Fruit fly (Drosophila melanogaster): Measurements from ENCODE around the gene Fas2.

Gene Fas2

dm6 chrX:4108612-4109173 lies 97.2 kb downstream of the Fas2 start (continued):
- TF ChIP-seq Ets21C (GFP tag; optimal IDR thresholded peaks at IDR 0.05) (no peak), CG31627 (GFP tag; optimal IDR thresholded peaks at IDR 0.05) (no peak), net (GFP tag; optimal IDR thresholded peaks at IDR 0.05) (no peak), CG11294 (GFP tag; IDR thresholded peaks at IDR 0.05) (no peak), acj6 (GFP tag; optimal IDR thresholded peaks at IDR 0.05) (no peak), lz (GFP tag; optimal IDR thresholded peaks at IDR 0.05) (no peak), CG3032 (tag; optimal IDR thresholded peaks at IDR 0.05) (no peak), CG6808 (GFP tag; optimal IDR thresholded peaks at IDR 0.05) (no peak), ss (GFP tag; optimal IDR thresholded peaks at IDR 0.05) (peak; percentile 26 to 45), Sox14 (GFP tag; optimal IDR thresholded peaks at IDR 0.05) (peak; percentile 53)

dm6 chrX:4108114-4108439 lies 97.8 kb downstream of the Fas2 start:
- TF ChIP-seq Hr38 (GFP tag; optimal IDR thresholded peaks at IDR 0.05) (no peak), Sox14 (GFP tag; optimal IDR thresholded peaks at IDR 0.05) (no peak), CG7368 (GFP tag; optimal IDR thresholded peaks at IDR 0.05) (peak; percentile 26), Ets21C (GFP tag; optimal IDR thresholded peaks at IDR 0.05) (no peak), pdm3 (GFP tag; optimal IDR thresholded peaks at IDR 0.05) (peak; percentile 51), CG6808 (GFP tag; optimal IDR thresholded peaks at IDR 0.05) (peak; percentile 58), Ets96B (tag; optimal IDR thresholded peaks at IDR 0.05) (peak; percentile 40), CG11294 (GFP tag; IDR thresholded peaks at IDR 0.05) (no peak), svp (GFP tag) (no peak), Sox102F (GFP tag; optimal IDR thresholded peaks at IDR 0.05) (no peak), fd59A (GFP tag; optimal IDR thresholded peaks at IDR 0.05) (peak; percentile 33), vri (GFP tag; optimal IDR thresholded peaks at IDR 0.05) (no peak), Hr39 (GFP tag; optimal IDR thresholded peaks at IDR 0.05) (no peak), fkh (GFP tag; optimal IDR thresholded peaks at IDR 0.05) (no peak), CG11762 (GFP tag; optimal IDR thresholded peaks at IDR 0.05; ENCODE audit: insufficient read depth) (no peak), OdsH (GFP tag; optimal IDR thresholded peaks at IDR 0.05) (peak; percentile 40), net (GFP tag; optimal IDR thresholded peaks at IDR 0.05) (peak; percentile 35), Eip93F (GFP tag; optimal IDR thresholded peaks at IDR 0.05) (no peak), CG4318 (GFP tag; optimal IDR thresholded peaks at IDR 0.05) (peak; percentile 43), eg (GFP tag; IDR thresholded peaks at IDR 0.05) (no peak), dsx (GFP tag; optimal IDR thresholded peaks at IDR 0.05; ENCODE audit: poor library complexity, severe bottlenecking) (no peak), salr (GFP tag; optimal IDR thresholded peaks at IDR 0.05) (peak in 1 of 2 experiments; percentile 32), CG8119 (GFP tag; IDR thresholded peaks at IDR 0.05) (peak; percentile 34; the same call in 1 of the 3 replicates), achi (GFP tag; optimal IDR thresholded peaks at IDR 0.05) (peak; percentile 14), CG1621 (tag; optimal IDR thresholded peaks at IDR 0.05) (no peak), Eip78C (GFP tag) (peak; percentile 87), fd85E (GFP tag; optimal IDR thresholded peaks at IDR 0.05) (no peak), Met (GFP tag; optimal IDR thresholded peaks at IDR 0.05) (no peak), Sox15 (GFP tag; optimal IDR thresholded peaks at IDR 0.05) (no peak), CG31627 (GFP tag; optimal IDR thresholded peaks at IDR 0.05) (no peak), CG34406 (GFP tag; optimal IDR thresholded peaks at IDR 0.05) (no peak), acj6 (GFP tag; optimal IDR thresholded peaks at IDR 0.05) (peak; percentile 22), esn (GFP tag; optimal IDR thresholded peaks at IDR 0.05) (no peak), Lpt (GFP tag; optimal IDR thresholded peaks at IDR 0.05) (no peak), Hr4 (GFP tag; optimal IDR thresholded peaks at IDR 0.05) (peak; percentile 55), CG6854 (GFP tag; optimal IDR thresholded peaks at IDR 0.05) (no peak), ss (GFP tag; optimal IDR thresholded peaks at IDR 0.05) (peak; percentile 39 to 77), Smox (GFP tag; optimal IDR thresholded peaks at IDR 0.05) (no peak), CG6276 (GFP tag; optimal IDR thresholded peaks at IDR 0.05) (peak; percentile 48), CG6163 (GFP tag; IDR thresholded peaks at IDR 0.05) (no peak), CG8319 (GFP tag; optimal IDR thresholded peaks at IDR 0.05) (no peak), CG10631 (GFP tag; optimal IDR thresholded peaks at IDR 0.05) (peak; percentile 41), CG32006 (GFP tag; optimal IDR thresholded peaks at IDR 0.05) (peak; percentile 82), CG16779 (tag; optimal IDR thresholded peaks at IDR 0.05) (no peak), CG11902 (GFP tag; optimal IDR thresholded peaks at IDR 0.05) (no peak), Eip75B (GFP tag; optimal IDR thresholded peaks at IDR 0.05) (peak; percentile 14), Gug (GFP tag; IDR thresholded peaks at IDR 0.05) (no peak)
